Worm (Caenorhabditis elegans) whole organism, mixed stage, embryonic: ENCODE results near the gene H27A22.1.

Experiments used
- ceh-43 ChIP-seq: fragments of 200-800 bp; sonication (Bioruptor generic); optimal IDR thresholded peaks from 2 replicates; lab custom pipeline; 2018; ENCODE audit warnings: mild to moderate bottlenecking, missing genetic modification characterization, moderate library complexity, missing compliant biosample characterization
- elt-1 ChIP-seq: sonication (generic microtip); optimal IDR thresholded peaks from 2 replicates; lab custom pipeline; 2017; ENCODE audit warnings: missing genetic modification characterization, mild to moderate bottlenecking, missing compliant biosample characterization, antibody characterized with exemption, moderate library complexity, borderline replicate concordance; ENCODE audit not compliant: insufficient read depth
- lin-13 ChIP-seq: fragments of 150-350 bp; optimal IDR thresholded peaks from 2 replicates; lab custom pipeline; 2014; ENCODE audit warnings: missing biosample characterization, missing genetic modification characterization
- lsy-2 ChIP-seq: fragments of 150-350 bp; optimal IDR thresholded peaks from 2 replicates; lab custom pipeline; 2014; ENCODE audit warnings: missing biosample characterization, missing genetic modification characterization
- nhr-12 ChIP-seq: fragments of 150-350 bp; optimal IDR thresholded peaks from 2 replicates; lab custom pipeline; 2014; ENCODE audit warnings: missing biosample characterization, missing genetic modification characterization
- nhr-76 ChIP-seq: sonication (generic microtip); optimal IDR thresholded peaks from 2 replicates; lab custom pipeline; 2017; ENCODE audit warnings: missing biosample characterization, missing genetic modification characterization
- snpc-4 ChIP-seq: fragments of 150-350 bp; optimal IDR thresholded peaks from 2 replicates; lab custom pipeline; 2014; ENCODE audit warnings: missing biosample characterization, missing genetic modification characterization
- unc-39 ChIP-seq: fragments of 150-350 bp; optimal IDR thresholded peaks from 2 replicates; lab custom pipeline; 2014; ENCODE audit warnings: missing biosample characterization, missing genetic modification characterization

ce11 chrV:10568496-10568895 is 33.9 kb upstream of the H27A22.1 start:
- TF ChIP-seq elt-1 (no peak), unc-39 (tag; lab: Kevin White, UChicago) (no peak), nhr-76 (tag; lab: Kevin White, UChicago) (no peak), snpc-4 (tag; lab: Kevin White, UChicago) (no peak), ceh-43 (GFP tag; lab: Kevin White, UChicago) (no peak), lin-13 (tag; lab: Kevin White, UChicago) (no peak), lsy-2 (tag; lab: Kevin White, UChicago) (no peak), nhr-12 (tag; lab: Kevin White, UChicago) (no peak)
